Worm (Caenorhabditis elegans): Measurements from ENCODE around the gene clec-218.

DNA sequence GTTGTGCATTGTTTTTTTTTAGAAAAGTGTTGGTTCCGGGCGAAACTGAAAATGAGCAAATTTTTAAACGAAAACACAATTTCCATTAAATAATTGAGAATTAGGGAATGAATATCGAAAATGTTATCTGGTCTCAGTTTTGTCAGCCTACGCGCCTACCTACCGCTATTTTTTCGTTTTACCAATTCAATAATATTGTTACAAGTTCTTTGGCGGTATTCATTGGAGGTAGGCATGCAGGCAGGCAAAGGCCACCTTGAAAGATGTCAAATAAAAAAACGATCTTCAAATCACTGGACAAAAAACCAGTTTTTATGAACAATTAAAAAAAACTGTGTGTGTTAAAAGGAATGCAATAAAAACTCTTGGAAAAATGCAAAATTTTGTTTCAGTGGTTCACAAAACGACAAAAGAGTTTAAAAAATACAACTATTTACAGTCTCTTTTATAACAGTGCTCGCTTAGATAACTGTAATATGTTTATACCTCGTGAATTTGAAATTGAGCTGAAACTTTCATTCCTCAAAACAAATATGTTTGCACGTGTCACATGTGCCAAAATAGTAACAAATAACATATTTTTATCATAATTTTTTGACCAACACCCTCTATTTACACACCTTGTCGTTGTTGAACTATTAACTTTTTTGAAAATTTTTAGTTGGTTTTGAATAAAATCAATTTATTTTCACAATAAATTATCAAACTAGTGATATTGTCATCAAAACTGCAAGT is 3.1 kb upstream of the clec-218 start, which contains the start of gene W02D7.11:
- TF ChIP-seq ceh-82 (tag; optimal IDR thresholded peaks at IDR 0.05) (no peak), nhr-77 (tag; optimal IDR thresholded peaks at IDR 0.05) (no peak), snpc-4 (tag; optimal IDR thresholded peaks at IDR 0.05) (no peak), ztf-4 (tag; optimal IDR thresholded peaks at IDR 0.05) (no peak), lin-13 (GFP tag; optimal IDR thresholded peaks at IDR 0.05) (no peak), ama-1 (optimal IDR thresholded peaks at IDR 0.05) (no peak), sox-4 (tag; optimal IDR thresholded peaks at IDR 0.05) (no peak), ztf-11 (tag; optimal IDR thresholded peaks at IDR 0.05) (no peak), nhr-76 (tag; optimal IDR thresholded peaks at IDR 0.05) (no peak), aly-2 (tag; optimal IDR thresholded peaks at IDR 0.05) (no peak), efl-3 (GFP tag; optimal IDR thresholded peaks at IDR 0.05) (no peak), pqm-1 (tag; optimal IDR thresholded peaks at IDR 0.05) (no peak)

All from whole organism, L1 larva.